Fruit fly (Drosophila melanogaster) whole organism, embryonic: ENCODE measurements around the gene T48.

Experiments
- Abd-B ChIP-seq: fragments of 200-800 bp; sonication (Bioruptor generic); optimal IDR thresholded peaks from 2 replicates; lab custom pipeline; 2018; ENCODE audit warnings: missing biosample characterization, mild to moderate bottlenecking, missing genetic modification characterization, moderate library complexity
- CG10274 ChIP-seq: fragments of 200-800 bp; sonication (Bioruptor generic); optimal IDR thresholded peaks from 3 replicates; lab custom pipeline; 2017; ENCODE audit warnings: missing biosample characterization, mild to moderate bottlenecking, missing genetic modification characterization
- CG10543 ChIP-seq: fragments of 200-800 bp; sonication (Bioruptor generic); optimal IDR thresholded peaks from 3 replicates; lab custom pipeline; 2017; ENCODE audit warnings: missing biosample characterization, mild to moderate bottlenecking, missing genetic modification characterization, moderate library complexity
- CG10565 ChIP-seq: fragments of 200-800 bp; sonication (Bioruptor generic); optimal IDR thresholded peaks from 3 replicates; lab custom pipeline; 2016; ENCODE audit warnings: missing biosample characterization, mild to moderate bottlenecking, missing genetic modification characterization
- CG11093 ChIP-seq: fragments of 200-800 bp; sonication (Bioruptor generic); IDR thresholded peaks from 3 replicates; pipeline ENCODE4 v1.3.6; 2022; ENCODE audit warnings: missing biosample characterization, missing genetic modification characterization
- CG12104 ChIP-seq: fragments of 200-800 bp; sonication (Bioruptor generic); optimal IDR thresholded peaks from 3 replicates; lab custom pipeline; 2016; ENCODE audit warnings: missing biosample characterization, missing genetic modification characterization
- CG14710 ChIP-seq: fragments of 200-800 bp; sonication (Bioruptor generic); optimal IDR thresholded peaks from 3 replicates; lab custom pipeline; 2019; ENCODE audit warnings: missing biosample characterization, mild to moderate bottlenecking, missing genetic modification characterization, moderate library complexity
- CG15011 ChIP-seq: fragments of 200-800 bp; sonication (Bioruptor generic); optimal IDR thresholded peaks from 3 replicates; lab custom pipeline; 2018; ENCODE audit warnings: missing biosample characterization, mild to moderate bottlenecking, missing genetic modification characterization
- CG16813 ChIP-seq: fragments of 200-800 bp; sonication (Bioruptor generic); IDR thresholded peaks from 3 replicates; pipeline ENCODE4 v1.3.6; 2022; ENCODE audit warnings: missing biosample characterization, missing genetic modification characterization; ENCODE audit not compliant: partially characterized antibody
- CG17385 ChIP-seq: fragments of 200-800 bp; sonication (Bioruptor generic); optimal IDR thresholded peaks from 3 replicates; lab custom pipeline; 2018; ENCODE audit warnings: missing biosample characterization, mild to moderate bottlenecking, missing genetic modification characterization
- CG18011 ChIP-seq: fragments of 200-800 bp; sonication (Bioruptor generic); optimal IDR thresholded peaks from 2 replicates; lab custom pipeline; 2017; ENCODE audit warnings: missing biosample characterization, missing genetic modification characterization, mild to moderate bottlenecking, moderate library complexity, missing genotype
- CG2875 ChIP-seq: fragments of 200-800 bp; sonication (Bioruptor generic); optimal IDR thresholded peaks from 2 replicates; lab custom pipeline; 2017; ENCODE audit warnings: missing biosample characterization, mild to moderate bottlenecking, missing genetic modification characterization, missing genetic modification reagents
- CG3995 ChIP-seq: fragments of 200-800 bp; sonication (Bioruptor generic); optimal IDR thresholded peaks from 3 replicates; lab custom pipeline; 2016; ENCODE audit warnings: missing biosample characterization, missing genetic modification characterization
- CG4424 ChIP-seq: fragments of 200-800 bp; sonication (Bioruptor generic); optimal IDR thresholded peaks from 3 replicates; lab custom pipeline; 2016; ENCODE audit warnings: missing biosample characterization, missing genetic modification characterization
- CG6813 ChIP-seq: fragments of 200-800 bp; sonication (Bioruptor generic); optimal IDR thresholded peaks from 2 replicates; lab custom pipeline; 2017; ENCODE audit warnings: missing biosample characterization, missing genetic modification characterization, mild to moderate bottlenecking, moderate library complexity, missing genetic modification reagents
- CG7839 ChIP-seq: fragments of 200-800 bp; sonication (Bioruptor generic); optimal IDR thresholded peaks from 3 replicates; lab custom pipeline; 2018; ENCODE audit warnings: missing biosample characterization, mild to moderate bottlenecking, missing genetic modification characterization, moderate library complexity
- CG8359 ChIP-seq: fragments of 200-800 bp; sonication (Bioruptor generic); optimal IDR thresholded peaks from 2 replicates; lab custom pipeline; 2017; ENCODE audit warnings: missing biosample characterization, mild to moderate bottlenecking, missing genetic modification characterization, borderline replicate concordance
- D19A ChIP-seq: fragments of 200-800 bp; optimal IDR thresholded peaks from 3 replicates; lab custom pipeline; 2019; ENCODE audit warnings: missing biosample characterization, mild to moderate bottlenecking, missing genetic modification characterization, moderate library complexity
- Dip3 ChIP-seq: fragments of 200-800 bp; sonication (Bioruptor generic); optimal IDR thresholded peaks from 3 replicates; lab custom pipeline; 2016; ENCODE audit warnings: missing biosample characterization, missing genetic modification characterization
- Drgx ChIP-seq: fragments of 200-800 bp; sonication (Bioruptor generic); IDR thresholded peaks from 2 replicates; pipeline ENCODE4 v1.3.6; 2022; ENCODE audit warnings: missing biosample characterization, missing genetic modification characterization
- GATAe ChIP-seq: fragments of 200-800 bp; sonication (Bioruptor generic); conservative IDR thresholded peaks from 2 replicates; pipeline ENCODE4 v1.3.6; 2022; ENCODE audit warnings: missing biosample characterization, missing genetic modification characterization
- Gsc ChIP-seq: fragments of 200-800 bp; sonication (Bioruptor generic); IDR thresholded peaks from 2 replicates; pipeline ENCODE4 v1.3.6; 2022; ENCODE audit warnings: missing biosample characterization, missing genetic modification characterization
- HLH3B ChIP-seq: fragments of 200-800 bp; sonication (Bioruptor generic); IDR thresholded peaks from 2 replicates; pipeline ENCODE4 v1.3.6; 2022; ENCODE audit warnings: missing biosample characterization, missing genetic modification characterization
- Hmx ChIP-seq: fragments of 200-800 bp; sonication (Bioruptor generic); optimal IDR thresholded peaks from 2 replicates; lab custom pipeline; 2016; ENCODE audit warnings: missing biosample characterization, missing genetic modification characterization
- Lim3 ChIP-seq: fragments of 200-800 bp; sonication (Bioruptor generic); IDR thresholded peaks from 2 replicates; pipeline ENCODE4 v1.3.6; 2022; ENCODE audit warnings: missing biosample characterization, missing genetic modification characterization
- Med ChIP-seq: fragments of 200-800 bp; sonication (Bioruptor generic); peaks from one replicate; lab custom pipeline; 2016; ENCODE audit warnings: missing biosample characterization, missing genetic modification characterization, mild to moderate bottlenecking, inconsistent platforms, moderate library complexity
- NC2α ChIP-seq: fragments of 200-800 bp; sonication (Bioruptor generic); optimal IDR thresholded peaks from 2 replicates; lab custom pipeline; 2016; ENCODE audit warnings: missing biosample characterization, missing genetic modification characterization
- Neu2 ChIP-seq: fragments of 200-800 bp; sonication (Bioruptor generic); optimal IDR thresholded peaks from 3 replicates; lab custom pipeline; 2016; ENCODE audit warnings: missing biosample characterization, missing genetic modification characterization, borderline replicate concordance
- Rfx ChIP-seq: fragments of 200-800 bp; sonication (Bioruptor generic); IDR thresholded peaks from 2 replicates; pipeline ENCODE4 v1.3.6; 2022; ENCODE audit warnings: missing biosample characterization, missing genetic modification characterization
- Rx ChIP-seq: fragments of 200-800 bp; sonication (Bioruptor generic); IDR thresholded peaks from 2 replicates; pipeline ENCODE4 v1.3.6; 2022; ENCODE audit warnings: missing biosample characterization, missing genetic modification characterization
- Scr ChIP-seq: fragments of 200-800 bp; sonication (Bioruptor generic); IDR thresholded peaks from 2 replicates; pipeline ENCODE4 v1.3.6; 2022; ENCODE audit warnings: missing biosample characterization, missing genetic modification characterization; ENCODE audit not compliant: partially characterized antibody
- Vsx1 ChIP-seq: fragments of 200-800 bp; sonication (Bioruptor generic); optimal IDR thresholded peaks from 2 replicates; lab custom pipeline; 2017; ENCODE audit warnings: missing biosample characterization, mild to moderate bottlenecking, missing genetic modification characterization, missing genetic modification reagents
- ato ChIP-seq: fragments of 200-800 bp; sonication (Bioruptor generic); IDR thresholded peaks from 2 replicates; pipeline ENCODE4 v1.3.6; 2022; ENCODE audit warnings: missing biosample characterization, missing genetic modification characterization; ENCODE audit not compliant: partially characterized antibody
- bab2 ChIP-seq: fragments of 200-800 bp; sonication (Bioruptor generic); optimal IDR thresholded peaks from 2 replicates; lab custom pipeline; 2016; ENCODE audit warnings: missing biosample characterization, missing genetic modification characterization
- bsh ChIP-seq, 2 experiments: fragments of 200-800 bp; sonication (Bioruptor generic); optimal IDR thresholded peaks; 2 replicates each; lab custom pipeline; 2017 to 2018; ENCODE audit warnings: mild to moderate bottlenecking in 2 of 2, missing biosample characterization in 2 of 2, missing genetic modification characterization in 2 of 2, moderate library complexity in 1 of 2
- corto ChIP-seq: fragments of 200-800 bp; sonication (Bioruptor generic); optimal IDR thresholded peaks from 2 replicates; lab custom pipeline; 2016; ENCODE audit warnings: missing biosample characterization, mild to moderate bottlenecking, missing genetic modification characterization, moderate library complexity
- fd96Cb ChIP-seq: fragments of 200-800 bp; sonication (Bioruptor generic); optimal IDR thresholded peaks from 2 replicates; lab custom pipeline; 2018; ENCODE audit warnings: missing biosample characterization, mild to moderate bottlenecking, missing genetic modification characterization, moderate library complexity
- gcm2 ChIP-seq: fragments of 200-800 bp; sonication (Bioruptor generic); optimal IDR thresholded peaks from 2 replicates; lab custom pipeline; 2016; ENCODE audit warnings: missing biosample characterization, missing genetic modification characterization
- grn ChIP-seq: fragments of 200-800 bp; sonication (Bioruptor generic); optimal IDR thresholded peaks from 3 replicates; lab custom pipeline; 2017; ENCODE audit warnings: missing biosample characterization, missing genetic modification characterization
- hbn ChIP-seq: fragments of 200-800 bp; sonication (Bioruptor generic); IDR thresholded peaks from 2 replicates; pipeline ENCODE4 v1.3.6; 2022; ENCODE audit warnings: missing biosample characterization, missing genetic modification characterization; ENCODE audit not compliant: partially characterized antibody
- jigr1 ChIP-seq: fragments of 200-800 bp; sonication (Bioruptor generic); IDR thresholded peaks from 3 replicates; pipeline ENCODE4 v1.3.6; 2022; ENCODE audit warnings: missing biosample characterization, missing genetic modification characterization
- pfk ChIP-seq: fragments of 200-800 bp; sonication (Bioruptor generic); optimal IDR thresholded peaks from 2 replicates; lab custom pipeline; 2018; ENCODE audit warnings: missing biosample characterization, mild to moderate bottlenecking, missing genetic modification characterization, moderate library complexity
- ranshi ChIP-seq: fragments of 200-800 bp; sonication (Bioruptor generic); IDR thresholded peaks from 2 replicates; pipeline ENCODE4 v1.3.6; 2022; ENCODE audit warnings: missing biosample characterization, missing genetic modification characterization
- repo ChIP-seq: fragments of 200-800 bp; sonication (Bioruptor generic); optimal IDR thresholded peaks from 2 replicates; lab custom pipeline; 2016; ENCODE audit warnings: missing biosample characterization, missing genetic modification characterization
- salm ChIP-seq: fragments of 200-800 bp; sonication (Bioruptor generic); optimal IDR thresholded peaks from 2 replicates; lab custom pipeline; 2018; ENCODE audit warnings: missing biosample characterization, mild to moderate bottlenecking, missing genetic modification characterization
- sc ChIP-seq, 3 experiments: fragments of >200 bp in 2 of 3; fragments of 200-800 bp in 1 of 3; sonication (Bioruptor generic) in 1 of 3; optimal IDR thresholded peaks; 2 replicates in 2 of 3; 3 replicates in 1 of 3; lab custom pipeline; 2017; ENCODE audit warnings: mild to moderate bottlenecking in 1 of 3, missing biosample characterization in 1 of 3, missing genetic modification characterization in 1 of 3, missing genetic modification reagents in 1 of 3
- sob ChIP-seq: fragments of 200-800 bp; sonication (Bioruptor generic); IDR thresholded peaks from 2 replicates; pipeline ENCODE4 v1.3.6; 2022; ENCODE audit warnings: missing biosample characterization, missing genetic modification characterization
- tap ChIP-seq: fragments of 200-800 bp; optimal IDR thresholded peaks from 3 replicates; lab custom pipeline; 2019; ENCODE audit warnings: missing biosample characterization, mild to moderate bottlenecking, missing genetic modification characterization, moderate library complexity
- twi ChIP-seq: fragments of 200-800 bp; optimal IDR thresholded peaks from 2 replicates; lab custom pipeline; 2019; ENCODE audit warnings: missing biosample characterization, mild to moderate bottlenecking, missing genetic modification characterization, moderate library complexity
- yki ChIP-seq: fragments of >200 bp; optimal IDR thresholded peaks from 3 replicates; lab custom pipeline; 2018

T48 gene

DNA sequence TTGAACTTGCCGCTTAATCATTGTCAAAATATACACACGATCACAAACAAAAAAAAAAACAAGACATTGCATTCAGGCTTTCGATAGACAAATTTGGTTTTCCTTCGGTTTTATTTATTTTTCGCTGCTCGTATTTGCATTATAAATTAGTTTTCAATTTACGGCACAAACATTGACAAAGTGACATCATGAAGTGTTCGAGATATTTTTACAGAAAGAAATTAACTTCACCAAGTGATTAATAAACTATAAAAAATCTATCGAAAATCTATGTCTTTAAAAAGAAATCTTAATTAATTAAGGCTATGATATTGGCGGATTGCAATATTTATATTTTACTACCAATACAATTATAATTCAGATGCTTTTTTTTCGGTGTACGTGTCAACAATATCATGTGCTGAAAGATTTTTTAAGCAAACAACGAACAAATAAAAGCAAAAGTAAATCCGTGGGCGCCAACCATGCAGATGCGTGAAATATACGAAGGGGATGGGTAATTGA lies 42.3 kb downstream of the T48 start (continued):
- TF ChIP-seq salm (tag; lab: Kevin White, UChicago) (peak; percentile 53), yki (lab: Kevin White, UChicago) (no peak), corto (GFP tag; lab: Kevin White, UChicago) (no peak), CG10565 (GFP tag; lab: Kevin White, UChicago) (no peak), GATAe (GFP tag; lab: Robert Waterston, UW) (no peak), Rfx (GFP tag; lab: Robert Waterston, UW) (peak; percentile 64), Hmx (GFP tag; lab: Kevin White, UChicago) (no peak), CG16813 (GFP tag; lab: Robert Waterston, UW) (no peak), HLH3B (GFP tag; lab: Robert Waterston, UW) (peak; percentile 28; the same call in 1 of the 2 replicates), CG7839 (tag; lab: Kevin White, UChicago) (peak; percentile 68), Drgx (no peak), CG8359 (peak; percentile 43), ato (GFP tag; lab: Robert Waterston, UW) (no peak), bab2 (GFP tag; lab: Kevin White, UChicago) (peak; percentile 60), CG14710 (peak; percentile 25), grn (GFP tag; lab: Kevin White, UChicago) (no peak), sc (optimal IDR thresholded peaks at IDR 0.05; lab: Kevin White, UChicago) (no peak), sc (GFP tag; optimal IDR thresholded peaks at IDR 0.05; lab: Kevin White, UChicago) (peak; percentile 41), CG18011 (GFP tag; lab: Kevin White, UChicago) (no peak), repo (GFP tag; lab: Kevin White, UChicago) (no peak), CG2875 (GFP tag; lab: Kevin White, UChicago) (peak; percentile 70), pfk (GFP tag; lab: Kevin White, UChicago) (no peak), Lim3 (GFP tag; lab: Robert Waterston, UW) (no peak), sob (GFP tag; lab: Robert Waterston, UW) (peak; percentile 38; the same call in 1 of the 2 replicates), CG12104 (peak; percentile 37), Rx (no peak), hbn (GFP tag; lab: Robert Waterston, UW) (no peak), D19A (no peak), CG6813 (GFP tag; lab: Kevin White, UChicago) (peak; percentile 76), Vsx1 (GFP tag; lab: Kevin White, UChicago) (peak; percentile 66), CG10543 (GFP tag; lab: Kevin White, UChicago) (peak; percentile 38), Med (GFP tag; lab: Kevin White, UChicago) (peak; percentile 78), jigr1 (GFP tag; lab: Robert Waterston, UW) (no peak), NC2α (GFP tag; lab: Kevin White, UChicago) (no peak), Gsc (GFP tag; lab: Robert Waterston, UW) (no peak), CG4424 (peak; percentile 48), Dip3 (no peak), tap (peak; percentile 28), bsh (GFP tag; optimal IDR thresholded peaks at IDR 0.05; lab: Kevin White, UChicago) (peak in 1 of 2 experiments; percentile 27), gcm2 (GFP tag; lab: Kevin White, UChicago) (no peak), Neu2 (GFP tag; lab: Kevin White, UChicago) (no peak), CG17385 (peak; percentile 30), twi (no peak), Abd-B (GFP tag; lab: Kevin White, UChicago) (peak; percentile 53), CG3995 (no peak), fd96Cb (tag; lab: Kevin White, UChicago) (peak; percentile 60), ranshi (no peak), Scr (GFP tag; lab: Robert Waterston, UW) (no peak), CG10274 (no peak), CG15011 (GFP tag; lab: Kevin White, UChicago) (peak; percentile 23), CG11093 (GFP tag; lab: Robert Waterston, UW) (0 out of 3 replicates have a peak, but pooled peaks have one; percentile 11)
